Worm (Caenorhabditis elegans) whole organism, L4/young adult: Measurements from ENCODE around the gene str-37.

Source experiments
- W03F9.2 ChIP-seq: fragments of 150-350 bp; optimal IDR thresholded peaks from 2 replicates; lab custom pipeline; 2014; ENCODE audit warnings: missing biosample characterization, missing genetic modification characterization
- dao-5 ChIP-seq: sonication (generic microtip); optimal IDR thresholded peaks from 2 replicates; lab custom pipeline; 2016; ENCODE audit warnings: missing genotype, missing genetic modification characterization, moderate library complexity, missing compliant biosample characterization
- him-1 ChIP-seq: sonication (generic microtip); optimal IDR thresholded peaks from 2 replicates; lab custom pipeline; 2016; ENCODE audit warnings: missing genotype, missing genetic modification reagents, missing genetic modification characterization, missing compliant biosample characterization

ce11 chrV:13373643-13374042 is 46.1 kb downstream of the str-37 start:
- TF ChIP-seq him-1 (tag; lab: Kevin White, UChicago) (no peak), W03F9.2 (tag; lab: Kevin White, UChicago) (no peak), dao-5 (tag; lab: Kevin White, UChicago) (no peak)
